Worm (Caenorhabditis elegans) whole organism, L4/young adult: ENCODE results near the gene Y38H6C.15.

Experiments used
- W03F9.2 ChIP-seq: fragments of 150-350 bp; optimal IDR thresholded peaks from 2 replicates; lab custom pipeline; 2014; ENCODE audit warnings: missing biosample characterization, missing genetic modification characterization
- him-1 ChIP-seq: sonication (generic microtip); optimal IDR thresholded peaks from 2 replicates; lab custom pipeline; 2016; ENCODE audit warnings: missing genotype, missing genetic modification reagents, missing genetic modification characterization, missing compliant biosample characterization

DNA sequence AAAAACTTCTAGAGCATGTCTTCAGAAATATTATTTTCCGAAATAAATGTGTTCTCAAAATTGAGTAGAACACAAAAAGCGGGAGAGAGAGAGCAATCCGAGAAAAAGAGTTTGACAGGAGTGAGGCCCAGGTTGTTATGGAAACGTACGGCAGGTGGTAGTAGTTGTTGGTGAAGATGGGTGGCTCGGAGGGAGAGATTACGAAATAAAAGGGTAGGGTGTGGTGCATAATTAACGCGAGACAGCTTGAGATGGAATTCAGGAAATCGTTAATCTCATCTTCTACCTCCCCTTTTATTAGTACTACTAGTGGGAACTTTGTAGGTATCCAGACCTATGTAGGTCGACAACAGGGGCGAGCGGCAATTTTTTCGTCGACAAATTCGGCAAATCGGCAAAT lies 2.0 kb downstream of the Y38H6C.15 start, which contains the start of gene famh-161:
- TF ChIP-seq W03F9.2 (tag; lab: Kevin White, UChicago) (no peak), him-1 (no peak)
